Worm (Caenorhabditis elegans): Measurements from ENCODE around the gene C18E9.9.

The C18E9.9 gene

DNA sequence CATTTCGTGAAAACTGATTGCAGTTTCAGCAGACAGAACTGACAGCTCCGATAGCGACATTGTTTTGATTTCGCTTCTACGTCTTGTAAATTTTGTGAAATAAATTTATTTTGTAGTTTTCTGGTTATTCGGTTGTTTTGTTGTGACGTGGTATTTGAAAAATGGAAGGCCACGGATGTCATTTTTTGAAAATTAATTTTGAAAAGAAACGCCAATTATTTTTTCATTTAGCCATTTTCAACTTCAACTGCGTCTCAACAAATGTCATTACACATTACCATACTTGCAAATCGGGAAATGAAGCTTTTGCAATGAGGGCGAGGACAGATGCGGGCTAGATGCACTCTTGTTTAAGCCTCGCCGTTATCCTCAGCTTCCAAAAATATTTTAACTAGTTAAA lies 1.4 kb downstream of the C18E9.9 start, which contains the start of gene C18E9.8:
Gene C18E9.8, minus strand, starts transcription at position 101 of the 400 bp plus-strand sequence.
- peak; percentile 21 for TF ChIP-seq nhr-102 (tag; optimal IDR thresholded peaks at IDR 0.05)
- no peak for TF ChIP-seq mxl-2 (GFP tag; conservative IDR thresholded peaks at IDR 0.05)
- TF ChIP-seq mdt-29 (GFP tag; IDR thresholded peaks at IDR 0.05): no peak
- peak; percentile 79 for TF ChIP-seq aha-1 (tag)

DNA sequence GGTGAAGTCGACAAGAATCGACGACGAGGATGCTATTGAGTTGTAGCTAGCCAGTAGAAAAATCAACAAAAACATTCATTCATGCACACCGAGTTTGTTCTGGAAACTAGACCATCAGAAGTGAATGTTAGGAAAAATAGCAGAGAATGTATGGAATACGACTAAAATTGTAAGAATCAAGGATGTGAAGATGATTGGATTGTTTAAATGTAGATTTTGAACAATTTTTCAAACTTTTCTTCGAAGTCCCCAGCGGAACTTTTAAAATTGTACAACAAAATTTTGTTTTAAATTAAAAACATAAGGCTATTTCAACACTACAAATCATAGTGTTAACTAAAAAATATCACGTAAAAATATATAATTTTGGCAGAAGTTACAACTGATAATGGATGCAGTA lies 6.7 kb downstream of the C18E9.9 start, which contains the start of gene C18E9.7:
Gene C18E9.7, minus strand, starts transcription at position 101 of the 400 bp plus-strand sequence.
- TF ChIP-seq lir-3 (tag; optimal IDR thresholded peaks at IDR 0.05) (no peak), hlh-11 (tag; optimal IDR thresholded peaks at IDR 0.05) (no peak), duxl-1 (tag; optimal IDR thresholded peaks at IDR 0.05; ENCODE audit: poor library complexity) (no peak), ceh-82 (tag; optimal IDR thresholded peaks at IDR 0.05) (no peak), fos-1 (tag; optimal IDR thresholded peaks at IDR 0.05) (no peak), lin-13 (GFP tag; optimal IDR thresholded peaks at IDR 0.05) (no peak), lin-1 (GFP tag; IDR thresholded peaks at IDR 0.05) (no peak)

DNA sequence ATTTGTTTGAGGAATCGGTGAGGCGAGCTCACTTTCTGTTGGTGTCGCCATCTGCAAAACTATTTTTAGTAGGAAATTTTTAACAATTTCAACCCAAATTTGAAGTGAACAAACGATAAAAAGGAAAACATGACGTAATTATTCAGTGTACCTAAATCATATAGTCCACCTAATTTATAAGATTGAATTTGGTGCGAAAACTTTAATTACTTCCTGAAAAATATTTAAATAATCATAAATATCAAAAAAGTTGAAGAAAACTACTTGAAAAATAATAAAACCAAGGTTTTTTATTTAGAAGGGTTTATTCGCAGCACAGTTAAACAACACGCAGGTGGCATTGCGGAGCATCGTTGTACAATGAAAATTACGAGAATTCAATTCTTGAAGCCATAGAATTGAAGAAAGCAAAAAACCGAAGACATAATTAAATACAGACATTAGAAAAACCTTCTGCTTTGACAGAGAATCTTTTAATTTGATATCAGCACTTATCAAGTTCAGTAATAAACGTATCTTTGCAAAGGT lies 15.8 kb downstream of the C18E9.9 start, which contains the start of gene tomm-40:
Gene tomm-40, minus strand, starts transcription at position 51 of the 528 bp plus-strand sequence.
- TF ChIP-seq spr-3 (GFP tag; optimal IDR thresholded peaks at IDR 0.05): no peak
- TF ChIP-seq dpl-1 (GFP tag; optimal IDR thresholded peaks at IDR 0.05): peak; percentile 44
- TF ChIP-seq T20F7.1 (GFP tag; optimal IDR thresholded peaks at IDR 0.05): peak; percentile 94
- no peak for TF ChIP-seq unc-39 (tag; optimal IDR thresholded peaks at IDR 0.05)
- no peak for TF ChIP-seq nhr-11 (tag; optimal IDR thresholded peaks at IDR 0.05)
- TF ChIP-seq Y75B8A.6 (GFP tag; IDR thresholded peaks at IDR 0.05): no peak

DNA sequence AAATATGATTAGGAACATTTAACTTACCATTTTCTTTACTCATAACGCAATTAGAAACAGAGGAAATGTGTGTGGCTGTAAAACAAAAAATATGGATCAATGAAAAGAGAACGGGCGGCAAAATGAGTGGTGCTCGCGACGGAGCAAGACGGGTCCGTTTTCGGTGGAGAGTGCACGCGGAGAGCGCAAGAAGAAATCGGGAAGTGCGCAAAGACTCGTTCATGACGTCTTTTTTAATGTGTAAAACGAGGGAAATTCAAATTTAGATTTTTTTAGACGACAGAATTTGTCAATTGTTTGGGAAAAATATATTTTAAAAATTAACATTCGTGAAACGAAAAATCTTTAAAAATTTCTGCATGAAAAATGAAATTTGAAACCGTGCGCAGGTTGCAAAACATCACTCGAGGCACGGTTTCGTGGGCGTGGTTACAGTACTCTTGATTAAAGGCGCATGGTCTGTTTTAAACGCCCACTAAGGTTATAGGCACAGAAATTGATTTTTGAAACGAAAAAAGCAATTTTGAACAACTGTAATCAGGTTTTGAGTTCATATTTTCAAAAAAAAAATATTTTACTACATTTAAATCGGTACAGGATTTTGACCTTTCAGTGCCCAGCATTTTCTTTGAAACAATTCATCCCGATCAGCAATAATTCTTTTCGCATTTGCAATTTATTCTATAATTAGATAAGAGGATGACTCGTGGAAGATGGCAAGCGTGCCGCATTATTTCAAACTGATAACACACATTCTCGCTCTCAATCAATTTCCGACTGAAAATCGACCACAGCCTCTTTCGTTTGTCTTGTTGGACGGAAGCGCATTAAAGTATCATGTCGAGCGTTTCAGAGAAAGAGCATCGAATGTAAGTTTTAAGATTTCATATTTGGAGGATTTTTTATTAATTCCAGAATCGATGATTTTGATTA lies 19.8 kb downstream of the C18E9.9 start, which contains the start of the genes szy-20 and C18E9.5:
Gene szy-20, minus strand, starts transcription at position 83 of the 933 bp plus-strand sequence.
Gene C18E9.5, plus strand, starts transcription at position 730 of the 933 bp plus-strand sequence.
- TF ChIP-seq nhr-41 (GFP tag; IDR thresholded peaks at IDR 0.05) (no peak), D1046.2 (GFP tag; IDR thresholded peaks at IDR 0.05) (no peak), T26A8.4 (GFP tag; IDR thresholded peaks at IDR 0.05) (peak; percentile 61; the same call in 1 of the 2 replicates), hif-1 (tag; optimal IDR thresholded peaks at IDR 0.05) (peak in 1 of 2 experiments; percentile 60), arid-1 (GFP tag; conservative IDR thresholded peaks at IDR 0.05) (peak; percentile 56; the same call in 1 of the 2 replicates), nhr-102 (tag; optimal IDR thresholded peaks at IDR 0.05) (peak; percentile 47), unc-130 (GFP tag; optimal IDR thresholded peaks at IDR 0.05) (peak; percentile 55), saeg-2 (GFP tag; IDR thresholded peaks at IDR 0.05) (0 out of 2 replicates have a peak, but pooled peaks have one; percentile 34), ceh-20 (GFP tag; IDR thresholded peaks at IDR 0.05) (peak; percentile 48; the same call in 1 of the 2 replicates), T20F7.1 (GFP tag; optimal IDR thresholded peaks at IDR 0.05) (peak; percentile 87), madf-9 (GFP tag; conservative IDR thresholded peaks at IDR 0.05) (0 out of 2 replicates have a peak, but pooled peaks have one; percentile 14), fkh-10 (GFP tag; optimal IDR thresholded peaks at IDR 0.05) (peak; percentile 52), fos-1 (tag; optimal IDR thresholded peaks at IDR 0.05) (no peak), nhr-25 (tag; optimal IDR thresholded peaks at IDR 0.05; ENCODE audit: borderline replicate concordance, insufficient read depth) (no peak), ceh-28 (tag; optimal IDR thresholded peaks at IDR 0.05) (no peak), spr-1 (tag; optimal IDR thresholded peaks at IDR 0.05) (no peak), unc-62 (GFP tag; optimal IDR thresholded peaks at IDR 0.05 in 1 of 2) (peak in 1 of 2 experiments; percentile 68), unc-62 (tag; optimal IDR thresholded peaks at IDR 0.05) (no peak), hlh-11 (tag; optimal IDR thresholded peaks at IDR 0.05) (peak; percentile 48), nhr-11 (tag; optimal IDR thresholded peaks at IDR 0.05) (peak; percentile 41), vab-7 (GFP tag; IDR thresholded peaks at IDR 0.05) (0 out of 2 replicates have a peak, but pooled peaks have one; percentile 13), rbr-2 (tag; optimal IDR thresholded peaks at IDR 0.05) (peak; percentile 84), hmg-1.1 (GFP tag; IDR thresholded peaks at IDR 0.05) (peak; percentile 70), spr-3 (GFP tag; optimal IDR thresholded peaks at IDR 0.05) (no peak), ctbp-1 (GFP tag; IDR thresholded peaks at IDR 0.05) (peak; percentile 52; the same call in 1 of the 2 replicates), nhr-111 (GFP tag; optimal IDR thresholded peaks at IDR 0.05) (no peak), daf-16 (GFP tag; optimal IDR thresholded peaks at IDR 0.05) (peak in 1 of 2 experiments; percentile 58), daf-16 (tag; optimal IDR thresholded peaks at IDR 0.05) (peak; percentile 11), lin-38 (GFP tag; IDR thresholded peaks at IDR 0.05) (peak; percentile 75), mep-1 (tag; optimal IDR thresholded peaks at IDR 0.05) (peak; percentile 82)
